Worm (Caenorhabditis elegans) whole organism, mixed stage, embryonic: Measurements from ENCODE around the gene W02D7.8.

ENCODE experiments used
- lin-13 ChIP-seq: fragments of 150-350 bp; optimal IDR thresholded peaks from 2 replicates; lab custom pipeline; 2014; ENCODE audit warnings: missing biosample characterization, missing genetic modification characterization
- nhr-12 ChIP-seq: fragments of 150-350 bp; optimal IDR thresholded peaks from 2 replicates; lab custom pipeline; 2014; ENCODE audit warnings: missing biosample characterization, missing genetic modification characterization

- TF ChIP-seq lin-13, result no peak
- TF ChIP-seq nhr-12 (tag; lab: Kevin White, UChicago), result no peak
Measured at ce11 chrV:8307681-8308080, 1.4 kb upstream of the W02D7.8 start, which contains the start of gene clec-218.
